Worm (Caenorhabditis elegans) whole organism, L4 larva: Measurements from ENCODE around the gene nlp-27.

Experiments used
- R02D3.7 ChIP-seq: fragments of 150-350 bp; sonication (generic microtip); optimal IDR thresholded peaks from 3 replicates; lab custom pipeline; 2014; ENCODE audit warnings: missing biosample characterization, missing genetic modification characterization
- Y105C5A.15 ChIP-seq: fragments of 200-800 bp; sonication (Bioruptor generic); IDR thresholded peaks from 2 replicates; pipeline ENCODE4 v1.3.6; 2022; ENCODE audit warnings: missing genetic modification characterization, missing compliant biosample characterization
- ZK546.5 ChIP-seq, 2 experiments: sonication (generic microtip); optimal IDR thresholded peaks; 2 replicates each; lab custom pipeline; 2017; ENCODE audit warnings: missing biosample characterization in 2 of 2, missing genetic modification characterization in 2 of 2
- daf-8 ChIP-seq: fragments of 200-800 bp; sonication (Bioruptor generic); IDR thresholded peaks from 2 replicates; pipeline ENCODE4 v1.3.6; 2022; ENCODE audit warnings: missing genetic modification characterization, missing compliant biosample characterization
- lim-7 ChIP-seq: fragments of 200-800 bp; sonication (Bioruptor generic); IDR thresholded peaks from 2 replicates; pipeline ENCODE4 v1.3.6; 2022; ENCODE audit warnings: missing genetic modification characterization, missing compliant biosample characterization
- lin-15B ChIP-seq: fragments of 150-350 bp; sonication (generic microtip); optimal IDR thresholded peaks from 3 replicates; lab custom pipeline; 2014; ENCODE audit warnings: missing biosample characterization, missing genetic modification characterization
- lir-3 ChIP-seq: sonication (generic microtip); optimal IDR thresholded peaks from 2 replicates; lab custom pipeline; 2016; ENCODE audit warnings: mild to moderate bottlenecking, missing genetic modification characterization, missing compliant biosample characterization
- lsy-2 ChIP-seq, 2 experiments: fragments of 150-350 bp in 1 of 2; sonication (generic microtip) in 1 of 2; optimal IDR thresholded peaks; 2 replicates each; lab custom pipeline; 2014 to 2017; ENCODE audit warnings: missing biosample characterization in 2 of 2, missing genetic modification characterization in 2 of 2
- mep-1 ChIP-seq: fragments of 150-350 bp; sonication (generic microtip); optimal IDR thresholded peaks from 3 replicates; lab custom pipeline; 2014; ENCODE audit warnings: missing biosample characterization, missing genetic modification characterization
- pqm-1 ChIP-seq: sonication (generic microtip); optimal IDR thresholded peaks from 2 replicates; lab custom pipeline; 2017; ENCODE audit warnings: missing biosample characterization, missing genetic modification characterization
- ztf-11 ChIP-seq: fragments of 150-350 bp; optimal IDR thresholded peaks from 2 replicates; lab custom pipeline; 2014; ENCODE audit warnings: missing biosample characterization, missing genetic modification characterization
- ztf-7 ChIP-seq: fragments of 150-350 bp; optimal IDR thresholded peaks from 2 replicates; lab custom pipeline; 2014; ENCODE audit warnings: missing biosample characterization, missing genetic modification characterization

ce11 chrV:3985104-3985503, 4.1 kb upstream of the nlp-27 start:
- no peak for TF ChIP-seq ztf-11 (tag; lab: Kevin White, UChicago)
- no peak for TF ChIP-seq ztf-7 (tag; lab: Kevin White, UChicago)
- TF ChIP-seq lsy-2 (tag; optimal IDR thresholded peaks at IDR 0.05; lab: Kevin White, UChicago): no peak
- no peak for TF ChIP-seq ZK546.5 (tag; optimal IDR thresholded peaks at IDR 0.05; lab: Kevin White, UChicago)
- TF ChIP-seq Y105C5A.15: no peak
- TF ChIP-seq daf-8: no peak
- no peak for TF ChIP-seq pqm-1 (tag; lab: Kevin White, UChicago)
- TF ChIP-seq R02D3.7 (tag; lab: Kevin White, UChicago): no peak
- TF ChIP-seq lir-3: no peak
- TF ChIP-seq lim-7 (GFP tag; lab: Robert Waterston, UW): no peak
- TF ChIP-seq mep-1: no peak
- TF ChIP-seq lin-15B: no peak
